Worm (Caenorhabditis elegans): ENCODE results near the gene ZK455.5.

DNA sequence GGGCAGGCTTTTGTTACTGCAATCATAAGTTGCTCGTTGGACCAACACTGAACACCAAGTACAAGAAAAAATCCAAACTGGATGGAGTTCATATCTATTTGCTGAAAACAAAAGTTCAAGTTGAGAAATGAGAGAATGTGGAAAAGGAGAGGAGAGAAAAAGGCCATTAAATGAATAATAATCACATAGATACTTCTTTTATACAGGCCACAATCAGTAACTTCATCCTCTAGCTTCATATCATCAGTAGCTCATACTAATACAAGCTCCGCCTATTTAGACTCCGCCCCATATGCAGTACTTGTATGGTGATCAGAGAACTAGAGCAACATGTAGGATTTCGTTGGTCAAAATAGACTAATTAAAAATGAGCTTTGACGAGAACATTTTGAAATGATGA is 47.5 kb downstream of the ZK455.5 start, which contains the start of gene F38B2.2:
- no peak for TF ChIP-seq ceh-36 (tag; optimal IDR thresholded peaks at IDR 0.05)
- no peak for TF ChIP-seq hmbx-1 (tag; optimal IDR thresholded peaks at IDR 0.05)
- no peak for TF ChIP-seq ama-1 (optimal IDR thresholded peaks at IDR 0.05)
- TF ChIP-seq hnd-1 (tag; optimal IDR thresholded peaks at IDR 0.05): no peak
- TF ChIP-seq flt-1 (GFP tag; IDR thresholded peaks at IDR 0.05): no peak
- TF ChIP-seq tbx-11 (GFP tag; IDR thresholded peaks at IDR 0.05): no peak
- TF ChIP-seq hmg-4 (GFP tag; optimal IDR thresholded peaks at IDR 0.05): no peak

Data from whole organism, early embryonic.